Worm (Caenorhabditis elegans) whole organism, L4/young adult: ENCODE measurements around the gene dmd-3.

Experiments used
- dao-5 ChIP-seq: sonication (generic microtip); optimal IDR thresholded peaks from 2 replicates; lab custom pipeline; 2016; ENCODE audit warnings: missing genotype, missing genetic modification characterization, moderate library complexity, missing compliant biosample characterization
- him-1 ChIP-seq: sonication (generic microtip); optimal IDR thresholded peaks from 2 replicates; lab custom pipeline; 2016; ENCODE audit warnings: missing genotype, missing genetic modification reagents, missing genetic modification characterization, missing compliant biosample characterization

ce11 chrV:19605415-19605814 lies 49.6 kb downstream of the dmd-3 start:
- TF ChIP-seq him-1: no peak
- TF ChIP-seq dao-5: no peak
